Worm (Caenorhabditis elegans): ENCODE measurements around the gene C44H4.8.

C44H4.8 gene

DNA sequence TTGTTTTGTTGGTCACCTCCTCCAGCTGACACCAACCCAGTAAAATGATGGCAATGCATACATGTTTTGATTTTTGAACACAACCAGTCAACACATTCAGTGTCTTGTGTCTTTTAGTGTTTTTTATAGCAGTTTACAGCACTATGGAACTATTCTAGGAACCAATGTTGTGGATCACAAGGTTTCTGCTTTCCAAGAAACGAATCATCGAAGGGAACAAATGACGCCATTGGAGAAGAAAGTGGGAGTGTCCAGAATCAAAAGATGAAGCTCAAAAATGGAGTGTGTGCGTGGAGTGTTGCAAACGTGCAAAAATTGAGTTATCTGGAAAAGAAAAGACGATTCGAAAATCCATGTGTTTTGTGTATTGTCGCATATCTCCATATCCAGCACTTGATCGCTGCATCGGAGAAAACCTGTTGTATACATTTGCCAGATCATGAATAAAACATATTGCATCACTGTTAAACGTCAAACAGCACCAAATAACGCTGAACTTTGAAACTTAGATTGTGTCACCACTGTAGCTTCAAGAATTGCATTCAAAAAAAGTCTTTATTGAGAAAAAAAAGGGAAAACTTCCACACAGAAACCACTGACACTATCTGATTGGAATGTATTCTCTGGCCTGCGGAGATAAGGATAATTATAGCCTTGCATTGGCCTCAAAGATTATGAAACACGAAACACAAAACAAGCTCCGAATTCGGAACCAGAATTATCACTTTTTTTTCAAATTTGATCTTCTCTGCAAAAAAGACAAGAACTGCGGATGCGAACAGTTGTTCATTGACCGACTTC lies 32.4 kb upstream of the C44H4.8 start (continued):
- TF ChIP-seq daf-12 (tag; optimal IDR thresholded peaks at IDR 0.05) (no peak), dmd-6 (GFP tag; IDR thresholded peaks at IDR 0.05) (peak; percentile 82), hmg-1.1 (GFP tag; IDR thresholded peaks at IDR 0.05) (no peak), lim-7 (GFP tag; IDR thresholded peaks at IDR 0.05) (no peak), zip-2 (tag; optimal IDR thresholded peaks at IDR 0.05) (no peak), nhr-237 (tag; optimal IDR thresholded peaks at IDR 0.05) (no peak), F10B5.3 (tag; optimal IDR thresholded peaks at IDR 0.05) (no peak), egl-27 (tag; optimal IDR thresholded peaks at IDR 0.05) (no peak), fkh-10 (GFP tag; optimal IDR thresholded peaks at IDR 0.05) (peak; percentile 9), ctbp-1 (GFP tag; IDR thresholded peaks at IDR 0.05) (peak; percentile 89), Y48G9A.11 (GFP tag; IDR thresholded peaks at IDR 0.05) (no peak), ztf-7 (tag; optimal IDR thresholded peaks at IDR 0.05) (no peak), ceh-44 (GFP tag; IDR thresholded peaks at IDR 0.05) (no peak), ces-1 (GFP tag; optimal IDR thresholded peaks at IDR 0.05) (no peak), mxl-2 (GFP tag; conservative IDR thresholded peaks at IDR 0.05) (peak; percentile 36; the same call in 1 of the 2 replicates), daf-8 (GFP tag; IDR thresholded peaks at IDR 0.05) (no peak), mep-1 (tag; optimal IDR thresholded peaks at IDR 0.05) (peak; percentile 25), vab-7 (GFP tag; IDR thresholded peaks at IDR 0.05) (no peak), tra-1 (GFP tag; IDR thresholded peaks at IDR 0.05) (0 out of 2 replicates have a peak, but pooled peaks have one; percentile 52), zfp-3 (GFP tag; conservative IDR thresholded peaks at IDR 0.05) (no peak), cey-2 (tag; optimal IDR thresholded peaks at IDR 0.05; ENCODE audit: borderline replicate concordance, insufficient read depth) (no peak), arid-1 (GFP tag; conservative IDR thresholded peaks at IDR 0.05) (no peak), T20F7.1 (GFP tag; optimal IDR thresholded peaks at IDR 0.05) (no peak), Y105C5A.15 (GFP tag; IDR thresholded peaks at IDR 0.05) (no peak), lin-38 (GFP tag; IDR thresholded peaks at IDR 0.05) (no peak), pqm-1 (tag; optimal IDR thresholded peaks at IDR 0.05) (no peak), nhr-42 (GFP tag; IDR thresholded peaks at IDR 0.05) (no peak), madf-9 (GFP tag; conservative IDR thresholded peaks at IDR 0.05) (no peak), nhr-25 (tag; optimal IDR thresholded peaks at IDR 0.05; ENCODE audit: borderline replicate concordance, insufficient read depth) (no peak), zag-1 (tag; optimal IDR thresholded peaks at IDR 0.05) (no peak), egl-43 (GFP tag; IDR thresholded peaks at IDR 0.05) (peak; percentile 66; the same call in 1 of the 2 replicates), nhr-41 (GFP tag; IDR thresholded peaks at IDR 0.05) (no peak), tag-97 (GFP tag; IDR thresholded peaks at IDR 0.05) (no peak), dve-1 (tag; optimal IDR thresholded peaks at IDR 0.05; ENCODE audit: insufficient read depth) (peak; percentile 54), hif-1 (tag; optimal IDR thresholded peaks at IDR 0.05) (peak in 1 of 2 experiments; percentile 82), ZK337.2 (GFP tag; IDR thresholded peaks at IDR 0.05) (no peak), lin-29 (GFP tag; IDR thresholded peaks at IDR 0.05) (no peak), aha-1 (tag) (peak; percentile 98), nhr-111 (GFP tag; optimal IDR thresholded peaks at IDR 0.05) (no peak), ceh-32 (tag; optimal IDR thresholded peaks at IDR 0.05; ENCODE audit: poor library complexity) (no peak), attf-4 (tag; optimal IDR thresholded peaks at IDR 0.05) (no peak), nhr-10 (tag; optimal IDR thresholded peaks at IDR 0.05) (no peak), lir-3 (tag; optimal IDR thresholded peaks at IDR 0.05) (no peak), F49E8.2 (tag; optimal IDR thresholded peaks at IDR 0.05; ENCODE audit: borderline replicate concordance) (no peak), rbr-2 (tag; optimal IDR thresholded peaks at IDR 0.05) (no peak), snpc-1.2 (GFP tag; IDR thresholded peaks at IDR 0.05) (no peak), ama-1 (optimal IDR thresholded peaks at IDR 0.05) (no peak), set-16 (GFP tag; IDR thresholded peaks at IDR 0.05) (no peak), unc-62 (GFP tag; optimal IDR thresholded peaks at IDR 0.05 in 1 of 2) (peak in 1 of 2 experiments; percentile 23), unc-62 (tag; optimal IDR thresholded peaks at IDR 0.05) (no peak)
